Worm (Caenorhabditis elegans) whole organism, L3 larva: Measurements from ENCODE around the gene Y46G5A.39.

Experiments
- ceh-82 ChIP-seq: fragments of 150-350 bp; optimal IDR thresholded peaks from 2 replicates; lab custom pipeline; 2014; ENCODE audit warnings: missing biosample characterization, missing genetic modification characterization
- elt-3 ChIP-seq, 3 experiments: fragments of 150-350 bp in 1 of 3; sonication (generic microtip) in 2 of 3; optimal IDR thresholded peaks; 2 replicates in 2 of 3; 4 replicates in 1 of 3; lab custom pipeline; 2014 to 2017; ENCODE audit warnings: missing biosample characterization in 3 of 3, missing genetic modification characterization in 3 of 3
- nhr-25 ChIP-seq: sonication (generic microtip); optimal IDR thresholded peaks from 2 replicates; lab custom pipeline; 2017; ENCODE audit warnings: missing biosample characterization, missing genetic modification characterization
- unc-62 ChIP-seq: fragments of 150-350 bp; sonication (generic microtip); optimal IDR thresholded peaks from 4 replicates; lab custom pipeline; 2014; ENCODE audit warnings: missing biosample characterization, missing genetic modification reagents, missing genetic modification characterization

- no peak for TF ChIP-seq ceh-82 (tag; lab: Kevin White, UChicago)
- TF ChIP-seq nhr-25 (tag; lab: Kevin White, UChicago), result no peak
- no peak for TF ChIP-seq unc-62
- no peak for TF ChIP-seq elt-3 (tag; optimal IDR thresholded peaks at IDR 0.05; lab: Kevin White, UChicago)
Observed at ce11 chrII:12722049-12722448, 31.6 kb downstream of the Y46G5A.39 start.
